Worm (Caenorhabditis elegans) whole organism, young adult: ENCODE data around the gene rpoa-1.

Experiments used
- B0019.2 ChIP-seq: fragments of 200-800 bp; sonication (Bioruptor generic); conservative IDR thresholded peaks from 2 replicates; pipeline ENCODE4 v1.3.6; 2022; ENCODE audit warnings: missing genetic modification reagents, missing genetic modification characterization, missing compliant biosample characterization
- Y79H2A.3 ChIP-seq: fragments of 200-800 bp; sonication (Bioruptor generic); conservative IDR thresholded peaks from 2 replicates; pipeline ENCODE4 v1.3.6; 2022; ENCODE audit warnings: missing genetic modification reagents, missing genetic modification characterization, missing compliant biosample characterization
- ama-1 ChIP-seq, 3 experiments: fragments of 150-350 bp in 1 of 3; sonication (generic microtip) in 2 of 3; optimal IDR thresholded peaks; 2 replicates each; lab custom pipeline; 2014 to 2018; ENCODE audit warnings: missing biosample characterization in 2 of 3, missing genetic modification characterization in 2 of 3, missing genetic modification reagents in 2 of 3
- chd-7 ChIP-seq: sonication (generic microtip); optimal IDR thresholded peaks from 2 replicates; lab custom pipeline; 2016; ENCODE audit warnings: mild to moderate bottlenecking, missing genetic modification characterization, moderate library complexity, missing compliant biosample characterization
- efl-1 ChIP-seq: fragments of 150-350 bp; optimal IDR thresholded peaks from 2 replicates; lab custom pipeline; 2014; ENCODE audit warnings: missing biosample characterization, missing genetic modification reagents, missing genetic modification characterization
- gei-17 ChIP-seq: fragments of 200-800 bp; sonication (Bioruptor generic); optimal IDR thresholded peaks from 2 replicates; lab custom pipeline; 2018; ENCODE audit warnings: mild to moderate bottlenecking, missing genetic modification characterization, missing compliant biosample characterization
- hlh-26 ChIP-seq: fragments of 200-800 bp; sonication (Bioruptor generic); conservative IDR thresholded peaks from 2 replicates; pipeline ENCODE4 v1.3.6; 2022; ENCODE audit warnings: missing genetic modification reagents, missing genetic modification characterization, missing compliant biosample characterization
- lin-35 ChIP-seq, 3 experiments: fragments of 150-350 bp in 2 of 3; sonication (generic microtip) in 1 of 3; optimal IDR thresholded peaks; 2 replicates each; lab custom pipeline; 2014 to 2018; ENCODE audit warnings: missing biosample characterization in 3 of 3, missing genetic modification characterization in 3 of 3, missing genetic modification reagents in 3 of 3
- lsy-27 ChIP-seq: sonication (generic microtip); optimal IDR thresholded peaks from 2 replicates; lab custom pipeline; 2017; ENCODE audit warnings: missing genetic modification characterization, mild to moderate bottlenecking, missing compliant biosample characterization, antibody characterized with exemption, missing genotype, borderline replicate concordance; ENCODE audit not compliant: insufficient read depth
- nhr-90 ChIP-seq: sonication (generic microtip); optimal IDR thresholded peaks from 2 replicates; lab custom pipeline; 2016; ENCODE audit warnings: missing genotype, mild to moderate bottlenecking, missing genetic modification characterization, missing compliant biosample characterization
- snpc-1.3 ChIP-seq: sonication (generic microtip); optimal IDR thresholded peaks from 2 replicates; lab custom pipeline; 2017; ENCODE audit warnings: missing genetic modification characterization, mild to moderate bottlenecking, missing compliant biosample characterization, antibody characterized with exemption, moderate library complexity, missing genotype, missing genetic modification reagents; ENCODE audit not compliant: insufficient read depth
- snpc-4 ChIP-seq, 5 experiments: fragments of 150-350 bp in 1 of 5; sonication (generic microtip) in 4 of 5; optimal IDR thresholded peaks; 2 replicates each; lab custom pipeline; 2014 to 2018; ENCODE audit warnings: missing genetic modification characterization in 5 of 5, missing biosample characterization in 3 of 5, antibody characterized with exemption in 2 of 5, mild to moderate bottlenecking in 2 of 5, missing compliant biosample characterization in 2 of 5, missing genotype in 2 of 5, moderate library complexity in 2 of 5, missing genetic modification reagents in 1 of 5
- unc-130 ChIP-seq: sonication (generic microtip); optimal IDR thresholded peaks from 2 replicates; lab custom pipeline; 2016; ENCODE audit warnings: missing genetic modification reagents, missing genetic modification characterization, missing compliant biosample characterization
- unc-62 ChIP-seq: fragments of 150-350 bp; optimal IDR thresholded peaks from 2 replicates; lab custom pipeline; 2014; ENCODE audit warnings: missing biosample characterization, missing genetic modification reagents, missing genetic modification characterization

DNA sequence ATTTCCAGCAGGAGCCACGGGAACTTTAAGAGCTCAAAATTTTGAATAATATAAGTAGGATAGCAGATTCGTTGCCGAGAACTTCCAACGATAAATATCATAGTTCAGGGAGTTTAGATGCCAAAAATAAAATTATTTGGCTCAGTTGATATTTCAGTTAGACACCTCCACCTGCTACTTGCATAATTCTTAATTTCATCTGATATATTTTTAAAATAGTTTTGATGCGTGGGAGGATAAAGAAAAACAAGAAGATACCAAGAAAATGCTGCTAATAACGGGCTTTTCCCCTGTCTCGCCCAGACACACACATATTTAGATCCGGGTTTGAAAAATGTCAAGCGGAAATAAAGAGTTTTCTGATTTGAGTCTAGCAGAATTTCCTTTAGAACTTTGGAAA lies 26.6 kb upstream of the rpoa-1 start, which contains the start of gene sre-46:
- no peak for TF ChIP-seq Y79H2A.3 (GFP tag; lab: Robert Waterston, UW)
- TF ChIP-seq nhr-90: no peak
- no peak for TF ChIP-seq unc-130 (GFP tag; lab: Kevin White, UChicago)
- no peak for TF ChIP-seq efl-1 (GFP tag; lab: Kevin White, UChicago)
- no peak for TF ChIP-seq B0019.2 (GFP tag; lab: Robert Waterston, UW)
- no peak for TF ChIP-seq unc-62 (GFP tag; lab: Kevin White, UChicago)
- no peak for TF ChIP-seq lsy-27
- TF ChIP-seq lin-35 (GFP tag; optimal IDR thresholded peaks at IDR 0.05; lab: Kevin White, UChicago): no peak
- no peak for TF ChIP-seq snpc-4 (GFP tag; optimal IDR thresholded peaks at IDR 0.05; lab: Kevin White, UChicago)
- TF ChIP-seq snpc-4 (tag; optimal IDR thresholded peaks at IDR 0.05; lab: Kevin White, UChicago): no peak
- no peak for TF ChIP-seq chd-7 (tag; lab: Kevin White, UChicago)
- no peak for TF ChIP-seq ama-1 (optimal IDR thresholded peaks at IDR 0.05; lab: Kevin White, UChicago)
- TF ChIP-seq ama-1 (GFP tag; optimal IDR thresholded peaks at IDR 0.05; lab: Kevin White, UChicago): no peak
- TF ChIP-seq hlh-26: no peak
- no peak for TF ChIP-seq snpc-1.3
- no peak for TF ChIP-seq gei-17 (GFP tag; lab: Kevin White, UChicago)
